Worm (Caenorhabditis elegans) whole organism, late embryonic: ENCODE data around the gene Y43F8B.20.

Experiments
- C08G9.2 ChIP-seq: sonication (generic microtip); optimal IDR thresholded peaks from 2 replicates; lab custom pipeline; 2016; ENCODE audit warnings: mild to moderate bottlenecking, missing genetic modification characterization, moderate library complexity, missing compliant biosample characterization
- C38D4.7 ChIP-seq: fragments of 200-800 bp; sonication (Bioruptor generic); optimal IDR thresholded peaks from 2 replicates; lab custom pipeline; 2018; ENCODE audit warnings: mild to moderate bottlenecking, missing genetic modification characterization, moderate library complexity, missing compliant biosample characterization
- K09A11.1 ChIP-seq: sonication (generic microtip); optimal IDR thresholded peaks from 2 replicates; lab custom pipeline; 2017; ENCODE audit warnings: antibody characterized with exemption, mild to moderate bottlenecking, missing genetic modification characterization, missing compliant biosample characterization; ENCODE audit not compliant: insufficient read depth
- T23F11.4 ChIP-seq: fragments of 200-800 bp; sonication (Bioruptor generic); optimal IDR thresholded peaks from 2 replicates; lab custom pipeline; 2018; ENCODE audit warnings: mild to moderate bottlenecking, missing genetic modification characterization, missing compliant biosample characterization
- ceh-22 ChIP-seq: sonication (generic microtip); optimal IDR thresholded peaks from 2 replicates; lab custom pipeline; 2017; ENCODE audit warnings: missing biosample characterization, missing genetic modification characterization
- ceh-31 ChIP-seq: sonication (generic microtip); optimal IDR thresholded peaks from 2 replicates; lab custom pipeline; 2016; ENCODE audit warnings: missing genetic modification characterization, missing compliant biosample characterization
- dve-1 ChIP-seq: sonication (generic microtip); optimal IDR thresholded peaks from 2 replicates; lab custom pipeline; 2017; ENCODE audit warnings: antibody characterized with exemption, mild to moderate bottlenecking, missing genetic modification characterization, missing compliant biosample characterization
- elt-2 ChIP-seq: sonication (generic microtip); optimal IDR thresholded peaks from 2 replicates; lab custom pipeline; 2016; ENCODE audit warnings: missing genetic modification reagents, missing genetic modification characterization, missing compliant biosample characterization
- elt-4 ChIP-seq: sonication (generic microtip); optimal IDR thresholded peaks from 2 replicates; lab custom pipeline; 2016; ENCODE audit warnings: missing genetic modification characterization, missing compliant biosample characterization
- ets-4 ChIP-seq: sonication (generic microtip); optimal IDR thresholded peaks from 2 replicates; lab custom pipeline; 2016; ENCODE audit warnings: missing genetic modification characterization, missing compliant biosample characterization
- eyg-1 ChIP-seq: sonication (generic microtip); optimal IDR thresholded peaks from 2 replicates; lab custom pipeline; 2016; ENCODE audit warnings: missing genotype, missing genetic modification characterization, missing compliant biosample characterization
- fax-1 ChIP-seq: sonication (generic microtip); optimal IDR thresholded peaks from 2 replicates; lab custom pipeline; 2016; ENCODE audit warnings: missing genotype, missing genetic modification characterization, missing compliant biosample characterization
- fkh-6 ChIP-seq: sonication (generic microtip); optimal IDR thresholded peaks from 2 replicates; lab custom pipeline; 2016; ENCODE audit warnings: missing genetic modification characterization, missing compliant biosample characterization
- hlh-15 ChIP-seq: sonication (generic microtip); optimal IDR thresholded peaks from 2 replicates; lab custom pipeline; 2016; ENCODE audit warnings: missing genetic modification characterization, missing compliant biosample characterization
- hlh-8 ChIP-seq: sonication (generic microtip); optimal IDR thresholded peaks from 2 replicates; lab custom pipeline; 2016; ENCODE audit warnings: missing genotype, missing genetic modification characterization, missing compliant biosample characterization
- lim-6 ChIP-seq: sonication (generic microtip); optimal IDR thresholded peaks from 2 replicates; lab custom pipeline; 2016; ENCODE audit warnings: missing genetic modification characterization, missing compliant biosample characterization
- mec-3 ChIP-seq: sonication (generic microtip); optimal IDR thresholded peaks from 2 replicates; lab custom pipeline; 2016; ENCODE audit warnings: borderline replicate concordance, missing genetic modification characterization, missing compliant biosample characterization
- nfya-1 ChIP-seq: sonication (generic microtip); optimal IDR thresholded peaks from 2 replicates; lab custom pipeline; 2017; ENCODE audit warnings: missing genetic modification characterization, mild to moderate bottlenecking, missing compliant biosample characterization, antibody characterized with exemption, moderate library complexity
- odd-2 ChIP-seq: sonication (generic microtip); optimal IDR thresholded peaks from 2 replicates; lab custom pipeline; 2017; ENCODE audit warnings: antibody characterized with exemption, mild to moderate bottlenecking, missing genetic modification characterization, missing compliant biosample characterization
- pax-1 ChIP-seq: fragments of 150-350 bp; optimal IDR thresholded peaks from 2 replicates; lab custom pipeline; 2014; ENCODE audit warnings: missing biosample characterization, missing genetic modification characterization
- pha-2 ChIP-seq: sonication (generic microtip); optimal IDR thresholded peaks from 2 replicates; lab custom pipeline; 2017; ENCODE audit warnings: mild to moderate bottlenecking, missing genetic modification characterization, missing compliant biosample characterization
- sdc-2 ChIP-seq: sonication (generic microtip); optimal IDR thresholded peaks from 2 replicates; lab custom pipeline; 2016; ENCODE audit warnings: missing genotype, missing genetic modification characterization, missing compliant biosample characterization
- sox-4 ChIP-seq: sonication (generic microtip); optimal IDR thresholded peaks from 2 replicates; lab custom pipeline; 2017; ENCODE audit warnings: mild to moderate bottlenecking, missing genetic modification characterization, inconsistent platforms, missing compliant biosample characterization
- unc-3 ChIP-seq, 2 experiments: fragments of 200-800 bp in 1 of 2; sonication (Bioruptor generic) in 1 of 2; sonication (generic microtip) in 1 of 2; conservative IDR thresholded peaks in 1 of 2; optimal IDR thresholded peaks in 1 of 2; 2 replicates each; pipeline versions ENCODE4 v1.3.6 to Lab custom; 2016 to 2022; ENCODE audit warnings: missing compliant biosample characterization in 2 of 2, missing genetic modification characterization in 2 of 2, missing genetic modification reagents in 1 of 2
- unc-55 ChIP-seq: sonication (generic microtip); optimal IDR thresholded peaks from 2 replicates; lab custom pipeline; 2017; ENCODE audit warnings: missing biosample characterization, missing genetic modification reagents, missing genetic modification characterization
- unc-86 ChIP-seq: sonication (generic microtip); optimal IDR thresholded peaks from 2 replicates; lab custom pipeline; 2016; ENCODE audit warnings: missing genetic modification characterization, missing compliant biosample characterization
- ztf-16 ChIP-seq: sonication (generic microtip); optimal IDR thresholded peaks from 2 replicates; lab custom pipeline; 2017; ENCODE audit warnings: missing genetic modification characterization, missing compliant biosample characterization

Gene Y43F8B.20

ce11 chrV:19518468-19519168, 31.0 kb downstream of the Y43F8B.20 start:
- TF ChIP-seq hlh-15 (tag; lab: Kevin White, UChicago) = no peak
- no peak for TF ChIP-seq lim-6 (tag; lab: Kevin White, UChicago)
- no peak for TF ChIP-seq T23F11.4 (GFP tag; lab: Kevin White, UChicago)
- no peak for TF ChIP-seq sdc-2 (tag; lab: Kevin White, UChicago)
- no peak for TF ChIP-seq ceh-31 (tag; lab: Kevin White, UChicago)
- no peak for TF ChIP-seq pax-1
- no peak for TF ChIP-seq sox-4 (tag; lab: Kevin White, UChicago)
- no peak for TF ChIP-seq fkh-6 (tag; lab: Kevin White, UChicago)
- TF ChIP-seq ets-4 (tag; lab: Kevin White, UChicago) = no peak
- TF ChIP-seq mec-3 = no peak
- TF ChIP-seq dve-1 = no peak
- TF ChIP-seq hlh-8 (tag; lab: Kevin White, UChicago) = no peak

- TF ChIP-seq T23F11.4 (GFP tag; lab: Kevin White, UChicago) (peak; percentile 36), dve-1 (peak; percentile 61)
Measured at ce11 chrV:19517611-19518360, 31.8 kb downstream of the Y43F8B.20 start.

DNA sequence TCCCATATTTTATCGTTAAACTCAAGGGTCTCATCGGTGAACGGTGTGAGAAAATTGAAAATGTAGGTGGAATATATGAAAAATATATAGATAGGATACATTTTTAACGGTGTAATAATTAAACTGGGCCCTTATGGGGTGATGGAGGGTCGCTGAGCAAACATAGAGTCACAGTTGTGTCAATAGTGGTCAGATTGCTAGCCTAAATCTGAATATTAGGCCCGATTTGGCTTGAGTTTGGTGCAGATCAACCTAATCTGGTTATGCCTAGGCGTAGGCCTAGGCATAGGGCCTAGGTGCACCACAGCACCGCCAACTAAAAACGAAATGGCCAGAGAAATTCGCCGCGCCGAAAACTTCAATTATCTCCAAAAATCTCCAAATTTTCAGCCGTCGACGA, 36.0 kb downstream of the Y43F8B.20 start, which contains the start of gene phy-4:
phy-4 (minus strand) TSS at position 101 of the 400 bp plus-strand sequence.
- TF ChIP-seq lim-6 (tag; lab: Kevin White, UChicago) (no peak), unc-55 (GFP tag; lab: Kevin White, UChicago) (no peak), eyg-1 (tag; lab: Kevin White, UChicago) (no peak), C08G9.2 (tag; lab: Kevin White, UChicago) (no peak), ztf-16 (no peak)

DNA sequence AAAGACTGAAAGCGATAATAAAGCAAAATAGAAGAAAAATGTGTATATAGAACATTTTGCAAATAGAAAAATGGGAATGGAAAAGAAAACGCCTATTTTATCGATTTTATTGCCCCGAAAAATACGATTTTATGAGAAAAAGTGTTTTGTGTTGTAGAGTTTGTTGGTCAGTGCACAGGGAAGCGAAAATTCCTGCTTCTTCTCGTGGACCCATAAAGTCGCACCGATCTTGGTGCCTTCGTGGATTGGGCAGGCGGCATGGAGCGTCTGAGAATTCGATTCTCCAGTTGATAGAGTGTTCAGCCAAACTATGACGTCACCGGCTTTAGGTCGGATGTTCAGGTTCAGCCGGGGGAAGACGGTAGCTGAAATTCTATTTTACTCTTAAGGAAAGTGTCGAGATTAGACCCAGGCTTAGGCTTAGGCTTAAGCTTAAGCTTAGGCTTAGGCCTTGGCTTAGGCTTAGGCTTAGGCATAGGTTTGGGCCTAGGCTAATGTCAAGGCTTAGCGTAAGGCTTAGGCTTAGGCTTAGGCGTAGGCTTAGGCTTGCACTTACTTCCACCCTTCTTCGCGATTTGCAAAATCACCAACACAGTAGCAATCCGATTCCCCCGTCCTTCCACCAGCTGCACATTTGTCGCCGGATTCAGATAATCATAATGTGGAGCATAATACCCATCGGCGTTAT, 37.2 kb downstream of the Y43F8B.20 start, which contains the start of gene Y43F8B.19:
Y43F8B.19 (minus strand) TSS at position 51 of the 688 bp plus-strand sequence.
- TF ChIP-seq K09A11.1 (tag; lab: Kevin White, UChicago) = no peak
- no peak for TF ChIP-seq elt-4
- TF ChIP-seq elt-2 (tag; lab: Kevin White, UChicago) = no peak
- no peak for TF ChIP-seq nfya-1
- no peak for TF ChIP-seq pha-2 (tag; lab: Kevin White, UChicago)
- TF ChIP-seq ceh-22 = no peak
- TF ChIP-seq odd-2 (tag; lab: Kevin White, UChicago) = no peak

DNA sequence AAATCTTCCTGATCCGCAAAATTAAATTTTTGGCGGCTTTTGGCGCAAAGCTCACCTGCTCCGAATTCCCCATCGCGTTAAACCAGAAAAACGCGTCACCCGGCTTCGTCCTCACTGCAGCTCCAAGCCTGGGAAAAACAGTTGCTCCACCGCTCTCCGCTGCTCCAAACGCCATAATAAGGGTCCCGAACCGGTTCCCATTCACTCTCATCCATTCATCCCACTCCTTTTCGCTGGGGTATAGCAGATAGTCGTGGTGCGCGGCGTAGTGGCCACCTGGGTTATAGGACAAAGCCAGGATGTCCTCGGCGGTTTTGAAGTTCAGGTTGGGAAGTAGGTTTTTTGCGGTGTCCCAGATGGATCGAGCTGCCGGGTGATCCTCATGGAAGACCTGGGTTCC, 38.7 kb downstream of the Y43F8B.20 start:
- no peak for TF ChIP-seq unc-86 (tag; lab: Kevin White, UChicago)

DNA sequence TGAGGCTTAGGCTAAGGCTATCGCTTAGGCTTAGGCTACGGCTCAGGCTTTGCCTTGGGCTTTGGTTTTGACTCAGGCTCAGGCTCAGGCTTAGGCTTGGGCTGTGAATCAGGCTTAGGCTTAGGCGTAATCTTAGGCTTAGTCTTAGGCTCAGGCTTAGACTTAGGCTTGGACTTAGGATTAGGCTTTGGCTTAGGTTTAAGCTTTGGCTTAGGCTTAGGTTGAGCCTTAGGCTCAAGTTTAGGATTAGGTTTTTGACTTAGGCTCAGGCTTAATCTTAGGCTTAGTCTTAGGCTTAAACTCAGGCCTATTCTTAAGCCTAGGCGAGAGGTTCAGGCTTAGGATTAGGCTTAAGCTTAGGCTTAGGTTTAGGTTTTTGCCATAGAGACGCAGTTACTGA, 39.2 kb downstream of the Y43F8B.20 start:
- TF ChIP-seq elt-2 (tag; lab: Kevin White, UChicago) (no peak), unc-3 (GFP tag; conservative IDR thresholded peaks at IDR 0.05; lab: Robert Waterston, UW) (no peak), unc-3 (tag; optimal IDR thresholded peaks at IDR 0.05; lab: Kevin White, UChicago) (no peak), fax-1 (tag; lab: Kevin White, UChicago) (no peak), dve-1 (peak; percentile 91), C38D4.7 (GFP tag; lab: Kevin White, UChicago) (no peak)
